Worm (Caenorhabditis elegans) whole organism, L4 larva: ENCODE measurements around the gene algn-6.

ENCODE experiments used
- D1046.2 ChIP-seq: fragments of 200-800 bp; sonication (Bioruptor generic); IDR thresholded peaks from 2 replicates; pipeline ENCODE4 v1.3.6; 2022; ENCODE audit warnings: missing genetic modification characterization, missing compliant biosample characterization
- F10B5.3 ChIP-seq: sonication (generic microtip); optimal IDR thresholded peaks from 2 replicates; lab custom pipeline; 2016; ENCODE audit warnings: mild to moderate bottlenecking, missing genetic modification characterization, missing compliant biosample characterization
- F49E8.2 ChIP-seq: sonication (generic microtip); optimal IDR thresholded peaks from 2 replicates; lab custom pipeline; 2016; ENCODE audit warnings: missing compliant biosample characterization, mild to moderate bottlenecking, missing genetic modification characterization, borderline replicate concordance
- T20F7.1 ChIP-seq: fragments of 200-800 bp; sonication (Bioruptor generic); optimal IDR thresholded peaks from 2 replicates; lab custom pipeline; 2018; ENCODE audit warnings: mild to moderate bottlenecking, missing genetic modification characterization, missing compliant biosample characterization
- T26A8.4 ChIP-seq: fragments of 200-800 bp; sonication (Bioruptor generic); IDR thresholded peaks from 2 replicates; pipeline ENCODE4 v1.3.6; 2022; ENCODE audit warnings: missing genetic modification characterization, missing compliant biosample characterization
- Y75B8A.6 ChIP-seq: fragments of 200-800 bp; sonication (Bioruptor generic); IDR thresholded peaks from 2 replicates; pipeline ENCODE4 v1.3.6; 2022; ENCODE audit warnings: missing genetic modification reagents, missing genetic modification characterization, missing compliant biosample characterization
- ZK546.5 ChIP-seq, 2 experiments: sonication (generic microtip); optimal IDR thresholded peaks; 2 replicates each; lab custom pipeline; 2017; ENCODE audit warnings: missing biosample characterization in 2 of 2, missing genetic modification characterization in 2 of 2
- aha-1 ChIP-seq: fragments of 150-350 bp; peaks from one replicate; lab custom pipeline; 2014; ENCODE audit warnings: missing biosample characterization, missing genetic modification characterization
- aly-2 ChIP-seq: sonication (generic microtip); optimal IDR thresholded peaks from 2 replicates; lab custom pipeline; 2018; ENCODE audit warnings: missing biosample characterization, missing genetic modification characterization
- ama-1 ChIP-seq: fragments of 150-350 bp; optimal IDR thresholded peaks from 2 replicates; lab custom pipeline; 2014; ENCODE audit warnings: inconsistent platforms, mixed read lengths
- ceh-28 ChIP-seq: fragments of 150-350 bp; optimal IDR thresholded peaks from 2 replicates; lab custom pipeline; 2014; ENCODE audit warnings: missing biosample characterization, missing genetic modification reagents, missing genetic modification characterization
- ceh-82 ChIP-seq: sonication (generic microtip); optimal IDR thresholded peaks from 2 replicates; lab custom pipeline; 2017; ENCODE audit warnings: missing biosample characterization, missing genetic modification characterization
- daf-16 ChIP-seq, 3 experiments: sonication (generic microtip); optimal IDR thresholded peaks; 2 replicates each; lab custom pipeline; 2016 to 2017; ENCODE audit warnings: missing genetic modification characterization in 3 of 3, missing genetic modification reagents in 3 of 3, mild to moderate bottlenecking in 2 of 3, missing compliant biosample characterization in 2 of 3, missing biosample characterization in 1 of 3, moderate library complexity in 1 of 3
- dmd-6 ChIP-seq: fragments of 200-800 bp; sonication (Bioruptor generic); IDR thresholded peaks from 2 replicates; pipeline ENCODE4 v1.3.6; 2022; ENCODE audit warnings: missing genetic modification reagents, missing genetic modification characterization, missing compliant biosample characterization
- dpl-1 ChIP-seq: fragments of 150-350 bp; optimal IDR thresholded peaks from 2 replicates; lab custom pipeline; 2014; ENCODE audit warnings: missing biosample characterization, missing genetic modification reagents, missing genetic modification characterization
- dve-1 ChIP-seq: sonication (generic microtip); optimal IDR thresholded peaks from 2 replicates; lab custom pipeline; 2017; ENCODE audit warnings: antibody characterized with exemption, mild to moderate bottlenecking, missing genetic modification characterization, missing compliant biosample characterization; ENCODE audit not compliant: insufficient read depth
- egl-43 ChIP-seq: fragments of 200-800 bp; sonication (Bioruptor generic); IDR thresholded peaks from 2 replicates; pipeline ENCODE4 v1.3.6; 2022; ENCODE audit warnings: missing genetic modification reagents, missing genetic modification characterization, missing compliant biosample characterization
- fos-1 ChIP-seq: fragments of 150-350 bp; optimal IDR thresholded peaks from 2 replicates; lab custom pipeline; 2014; ENCODE audit warnings: missing biosample characterization, missing genetic modification characterization
- hif-1 ChIP-seq, 2 experiments: sonication (generic microtip); optimal IDR thresholded peaks; 2 replicates each; lab custom pipeline; 2016 to 2017; ENCODE audit warnings: missing compliant biosample characterization in 2 of 2, missing genetic modification characterization in 2 of 2, missing genetic modification reagents in 2 of 2, missing genotype in 2 of 2, mild to moderate bottlenecking in 1 of 2
- hlh-11 ChIP-seq: fragments of 200-800 bp; sonication (Bioruptor generic); optimal IDR thresholded peaks from 2 replicates; lab custom pipeline; 2018; ENCODE audit warnings: mild to moderate bottlenecking, missing genetic modification characterization, missing compliant biosample characterization
- hlh-30 ChIP-seq: sonication (generic microtip); optimal IDR thresholded peaks from 2 replicates; lab custom pipeline; 2017; ENCODE audit warnings: antibody characterized with exemption, mild to moderate bottlenecking, missing genetic modification characterization, missing compliant biosample characterization; ENCODE audit not compliant: insufficient read depth
- jun-1 ChIP-seq: fragments of 150-350 bp; optimal IDR thresholded peaks from 2 replicates; lab custom pipeline; 2014; ENCODE audit warnings: missing biosample characterization, missing genetic modification reagents, missing genetic modification characterization
- lin-1 ChIP-seq: fragments of 200-800 bp; sonication (Bioruptor generic); IDR thresholded peaks from 2 replicates; pipeline ENCODE4 v1.3.6; 2022; ENCODE audit warnings: missing genetic modification reagents, missing genetic modification characterization, missing compliant biosample characterization
- lin-13 ChIP-seq: fragments of 150-350 bp; optimal IDR thresholded peaks from 2 replicates; lab custom pipeline; 2014; ENCODE audit warnings: missing biosample characterization, missing genetic modification reagents, missing genetic modification characterization
- lin-29 ChIP-seq: fragments of 200-800 bp; sonication (Bioruptor generic); IDR thresholded peaks from 2 replicates; pipeline ENCODE4 v1.3.6; 2022; ENCODE audit warnings: missing genetic modification reagents, missing genetic modification characterization, missing compliant biosample characterization
- lin-38 ChIP-seq: fragments of 200-800 bp; sonication (Bioruptor generic); IDR thresholded peaks from 2 replicates; pipeline ENCODE4 v1.3.6; 2022; ENCODE audit warnings: missing genetic modification reagents, missing genetic modification characterization, missing compliant biosample characterization
- lsy-2 ChIP-seq, 2 experiments: fragments of 150-350 bp in 1 of 2; sonication (generic microtip) in 1 of 2; optimal IDR thresholded peaks; 2 replicates each; lab custom pipeline; 2014 to 2017; ENCODE audit warnings: missing biosample characterization in 2 of 2, missing genetic modification characterization in 2 of 2
- madf-5 ChIP-seq, 2 experiments: fragments of 200-800 bp; sonication (Bioruptor generic); IDR thresholded peaks; 2 replicates each; pipeline ENCODE4 v1.3.6; 2022; ENCODE audit warnings: missing compliant biosample characterization in 2 of 2, missing genetic modification characterization in 2 of 2
- madf-9 ChIP-seq: fragments of 200-800 bp; sonication (Bioruptor generic); conservative IDR thresholded peaks from 2 replicates; pipeline ENCODE4 v1.3.6; 2022; ENCODE audit warnings: missing genetic modification reagents, missing genetic modification characterization, missing compliant biosample characterization
- mdt-29 ChIP-seq: fragments of 200-800 bp; sonication (Bioruptor generic); IDR thresholded peaks from 2 replicates; pipeline ENCODE4 v1.3.6; 2022; ENCODE audit warnings: missing genetic modification reagents, missing genetic modification characterization, missing compliant biosample characterization
- mep-1 ChIP-seq: fragments of 150-350 bp; sonication (generic microtip); optimal IDR thresholded peaks from 3 replicates; lab custom pipeline; 2014; ENCODE audit warnings: missing biosample characterization, missing genetic modification characterization
- mes-2 ChIP-seq: sonication (generic microtip); optimal IDR thresholded peaks from 2 replicates; lab custom pipeline; 2016; ENCODE audit warnings: missing genotype, mild to moderate bottlenecking, missing genetic modification characterization, missing compliant biosample characterization; ENCODE audit not compliant: poor library complexity, severe bottlenecking
- nhr-102 ChIP-seq: sonication (generic microtip); optimal IDR thresholded peaks from 2 replicates; lab custom pipeline; 2016; ENCODE audit warnings: mild to moderate bottlenecking, missing genetic modification characterization, moderate library complexity, missing compliant biosample characterization
- nhr-11 ChIP-seq: fragments of 150-350 bp; optimal IDR thresholded peaks from 2 replicates; lab custom pipeline; 2014; ENCODE audit warnings: missing biosample characterization, missing genetic modification characterization
- nhr-237 ChIP-seq: sonication (generic microtip); optimal IDR thresholded peaks from 2 replicates; lab custom pipeline; 2017; ENCODE audit warnings: missing biosample characterization, missing genetic modification characterization
- nhr-25 ChIP-seq: sonication (generic microtip); optimal IDR thresholded peaks from 2 replicates; lab custom pipeline; 2017; ENCODE audit warnings: missing genetic modification characterization, mild to moderate bottlenecking, missing compliant biosample characterization, antibody characterized with exemption, moderate library complexity, borderline replicate concordance; ENCODE audit not compliant: insufficient read depth
- nhr-28 ChIP-seq: fragments of 150-350 bp; optimal IDR thresholded peaks from 2 replicates; lab custom pipeline; 2014; ENCODE audit warnings: missing biosample characterization, missing genetic modification characterization
- nhr-48 ChIP-seq: sonication (generic microtip); optimal IDR thresholded peaks from 2 replicates; lab custom pipeline; 2016; ENCODE audit warnings: mild to moderate bottlenecking, missing genetic modification characterization, missing compliant biosample characterization
- nhr-6 ChIP-seq: fragments of 150-350 bp; optimal IDR thresholded peaks from 2 replicates; lab custom pipeline; 2014; ENCODE audit warnings: missing biosample characterization, missing genetic modification characterization
- nhr-77 ChIP-seq: fragments of 150-350 bp; optimal IDR thresholded peaks from 2 replicates; lab custom pipeline; 2014; ENCODE audit warnings: missing biosample characterization, missing genetic modification characterization
- pqm-1 ChIP-seq: sonication (generic microtip); optimal IDR thresholded peaks from 2 replicates; lab custom pipeline; 2017; ENCODE audit warnings: missing biosample characterization, missing genetic modification characterization
- saeg-2 ChIP-seq: fragments of 200-800 bp; sonication (Bioruptor generic); IDR thresholded peaks from 2 replicates; pipeline ENCODE4 v1.3.6; 2022; ENCODE audit warnings: missing genetic modification reagents, missing genetic modification characterization, missing compliant biosample characterization
- sdz-12 ChIP-seq: fragments of 200-800 bp; sonication (Bioruptor generic); optimal IDR thresholded peaks from 2 replicates; lab custom pipeline; 2018; ENCODE audit warnings: mild to moderate bottlenecking, missing genetic modification characterization, missing compliant biosample characterization
- set-16 ChIP-seq: fragments of 200-800 bp; sonication (Bioruptor generic); IDR thresholded peaks from 2 replicates; pipeline ENCODE4 v1.3.6; 2022; ENCODE audit warnings: missing genetic modification reagents, missing genetic modification characterization, missing compliant biosample characterization
- snpc-1.2 ChIP-seq: fragments of 200-800 bp; sonication (Bioruptor generic); IDR thresholded peaks from 2 replicates; pipeline ENCODE4 v1.3.6; 2022; ENCODE audit warnings: missing genetic modification reagents, missing genetic modification characterization, missing compliant biosample characterization
- unc-130 ChIP-seq: sonication (generic microtip); optimal IDR thresholded peaks from 2 replicates; lab custom pipeline; 2016; ENCODE audit warnings: missing genetic modification reagents, missing genetic modification characterization, missing compliant biosample characterization
- unc-39 ChIP-seq: sonication (generic microtip); optimal IDR thresholded peaks from 2 replicates; lab custom pipeline; 2017; ENCODE audit warnings: missing biosample characterization, missing genetic modification characterization

Gene algn-6

DNA sequence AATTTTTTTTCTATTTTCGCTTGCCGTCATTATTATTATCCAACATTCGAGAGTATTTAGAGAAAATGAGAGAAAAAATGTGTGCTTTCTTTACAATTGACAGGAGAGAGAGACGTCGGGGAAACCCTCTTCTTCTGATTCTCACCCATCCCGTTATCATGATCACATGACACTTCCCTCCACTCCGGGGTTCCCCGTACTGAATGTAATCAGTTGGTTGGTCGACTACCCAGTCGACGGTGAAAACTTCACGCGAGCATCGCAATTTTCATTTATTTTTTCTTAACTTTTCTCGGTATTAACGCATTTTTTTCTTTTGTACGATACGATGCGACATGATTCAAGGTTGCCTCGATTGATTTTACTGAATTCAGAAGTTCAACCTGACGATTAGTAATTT, 23.4 kb upstream of the algn-6 start (continued):
- TF ChIP-seq daf-16 (GFP tag; optimal IDR thresholded peaks at IDR 0.05; lab: Kevin White, UChicago) (peak in 1 of 2 experiments; percentile 39), daf-16 (tag; optimal IDR thresholded peaks at IDR 0.05; lab: Kevin White, UChicago) (peak; percentile 20), nhr-237 (tag; lab: Kevin White, UChicago) (no peak), ZK546.5 (tag; optimal IDR thresholded peaks at IDR 0.05; lab: Kevin White, UChicago) (no peak), hlh-11 (tag; lab: Kevin White, UChicago) (peak; percentile 80), dve-1 (peak; percentile 69), egl-43 (peak; percentile 53; the same call in 1 of the 2 replicates), nhr-28 (tag; lab: Kevin White, UChicago) (peak; percentile 70), pqm-1 (tag; lab: Kevin White, UChicago) (peak; percentile 11), F49E8.2 (tag; lab: Kevin White, UChicago) (no peak)
- TF ChIP-seq, all 104 proteins: peak for 25

DNA sequence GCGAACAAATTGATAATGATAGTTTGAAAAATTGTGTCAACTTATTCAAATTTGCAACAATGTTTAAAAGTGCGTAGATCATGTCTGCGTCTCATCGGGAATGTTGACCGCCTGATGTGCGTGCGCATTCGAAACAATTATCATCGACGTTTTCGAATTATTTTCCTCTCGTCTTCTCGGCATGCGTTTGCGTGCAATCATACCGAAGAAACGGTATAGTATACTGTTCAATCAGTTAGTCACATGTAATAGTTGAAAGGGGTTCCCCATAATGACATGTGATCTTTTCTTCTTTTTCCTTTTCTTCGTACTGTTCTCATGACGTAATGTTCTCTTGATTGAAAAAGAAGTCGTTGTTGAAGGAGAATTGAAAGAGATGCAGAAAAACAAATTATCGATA, 22.8 kb upstream of the algn-6 start:
- peak; percentile 40 for TF ChIP-seq nhr-6 (tag; lab: Kevin White, UChicago)
- TF ChIP-seq daf-16 (GFP tag; optimal IDR thresholded peaks at IDR 0.05; lab: Kevin White, UChicago), result no peak
- peak; percentile 83 for TF ChIP-seq daf-16 (tag; optimal IDR thresholded peaks at IDR 0.05; lab: Kevin White, UChicago)
- TF ChIP-seq jun-1 (tag; lab: Kevin White, UChicago), result peak; percentile 48
- peak; percentile 50 for TF ChIP-seq lin-38 (GFP tag; lab: Robert Waterston, UW)
- TF ChIP-seq D1046.2, result peak; percentile 62; the same call in 1 of the 2 replicates
- no peak for TF ChIP-seq aly-2 (tag; lab: Kevin White, UChicago)
- TF ChIP-seq lin-13, result peak; percentile 13
- peak; percentile 78 for TF ChIP-seq T20F7.1 (GFP tag; lab: Kevin White, UChicago)
- peak; percentile 68; the same call in 1 of the 2 replicates for TF ChIP-seq saeg-2
- no peak for TF ChIP-seq unc-130
- TF ChIP-seq T26A8.4, result 0 out of 2 replicates have a peak, but pooled peaks have one; percentile 34
- no peak for TF ChIP-seq set-16 (GFP tag; lab: Robert Waterston, UW)
- TF ChIP-seq mdt-29 (GFP tag; lab: Robert Waterston, UW), result peak; percentile 73; the same call in 1 of the 2 replicates
- TF ChIP-seq aha-1, result peak; percentile 97
- peak; percentile 95 for TF ChIP-seq hlh-30 (tag; lab: Kevin White, UChicago)
- peak; percentile 6; the same call in 1 of the 2 replicates for TF ChIP-seq madf-9 (GFP tag; lab: Robert Waterston, UW)
- peak; percentile 58 for TF ChIP-seq pqm-1 (tag; lab: Kevin White, UChicago)
- TF ChIP-seq unc-39 (tag; lab: Kevin White, UChicago), result no peak
- peak; percentile 44 for TF ChIP-seq mes-2 (tag; lab: Kevin White, UChicago)
- peak; percentile 23 for TF ChIP-seq nhr-11 (tag; lab: Kevin White, UChicago)
- no peak for TF ChIP-seq sdz-12
- TF ChIP-seq lin-29 (GFP tag; lab: Robert Waterston, UW), result no peak
- TF ChIP-seq ceh-28 (tag; lab: Kevin White, UChicago), result no peak
- TF ChIP-seq Y75B8A.6 (GFP tag; lab: Robert Waterston, UW), result no peak
- peak; percentile 81 for TF ChIP-seq nhr-77 (tag; lab: Kevin White, UChicago)
- peak; percentile 53 for TF ChIP-seq nhr-25 (tag; lab: Kevin White, UChicago)
- TF ChIP-seq hlh-11 (tag; lab: Kevin White, UChicago), result peak; percentile 97
- no peak for TF ChIP-seq F49E8.2 (tag; lab: Kevin White, UChicago)
- TF ChIP-seq ceh-82 (tag; lab: Kevin White, UChicago), result no peak
- TF ChIP-seq lsy-2 (tag; optimal IDR thresholded peaks at IDR 0.05; lab: Kevin White, UChicago), result peak; percentile 59 to 82
- peak; percentile 60; the same call in 1 of the 2 replicates for TF ChIP-seq lin-1 (GFP tag; lab: Robert Waterston, UW)
- TF ChIP-seq hif-1 (tag; optimal IDR thresholded peaks at IDR 0.05; lab: Kevin White, UChicago), result peak in 1 of 2 experiments; percentile 81
- peak; percentile 36 for TF ChIP-seq nhr-102 (tag; lab: Kevin White, UChicago)
- TF ChIP-seq nhr-48 (tag; lab: Kevin White, UChicago), result peak; percentile 96
- TF ChIP-seq madf-5 (GFP tag; IDR thresholded peaks at IDR 0.05; lab: Robert Waterston, UW), result 0 out of 4 replicates have a peak, but pooled peaks of 1 of the 2 experiments have one; percentile 14
- TF ChIP-seq snpc-1.2 (GFP tag; lab: Robert Waterston, UW), result no peak
- TF ChIP-seq dpl-1 (GFP tag; lab: Kevin White, UChicago), result peak; percentile 25
- TF ChIP-seq nhr-28 (tag; lab: Kevin White, UChicago), result peak; percentile 87
- TF ChIP-seq fos-1 (tag; lab: Kevin White, UChicago), result peak; percentile 70
- no peak for TF ChIP-seq F10B5.3
- no peak for TF ChIP-seq ama-1
- peak; percentile 97 for TF ChIP-seq dmd-6 (GFP tag; lab: Robert Waterston, UW)
- peak; percentile 74 for TF ChIP-seq mep-1 (tag; lab: Kevin White, UChicago)
